Worm (Caenorhabditis elegans): ENCODE data around the gene F56D6.19.

DNA sequence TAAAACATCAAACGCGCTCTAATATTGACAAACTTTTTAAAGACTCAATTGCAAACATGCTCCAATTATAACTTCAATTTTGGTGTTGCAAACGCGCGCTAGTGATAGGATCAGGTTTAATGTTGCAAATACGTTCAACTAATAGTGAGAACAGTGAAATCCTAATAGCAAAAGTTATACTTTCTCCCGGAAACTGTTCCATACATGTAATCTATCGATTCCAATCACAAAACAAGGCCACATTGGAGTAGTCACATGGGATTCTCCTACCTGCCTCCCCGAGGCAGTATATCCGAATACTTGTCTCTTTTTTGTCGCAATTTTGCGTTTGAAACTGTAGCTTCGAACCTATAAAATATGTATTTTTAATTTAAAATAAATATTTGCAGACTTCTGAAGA is 44.7 kb upstream of the F56D6.19 start:
- no peak for TF ChIP-seq ztf-28 (GFP tag; IDR thresholded peaks at IDR 0.05)
- TF ChIP-seq pbrm-1 (GFP tag; IDR thresholded peaks at IDR 0.05), result no peak
- no peak for TF ChIP-seq hsf-1 (GFP tag; IDR thresholded peaks at IDR 0.05)

All from whole organism, young adult.